Worm (Caenorhabditis elegans) whole organism, L4/young adult: ENCODE measurements around the gene nhr-247.

ENCODE experiments used
- W03F9.2 ChIP-seq: fragments of 150-350 bp; optimal IDR thresholded peaks from 2 replicates; lab custom pipeline; 2014; ENCODE audit warnings: missing biosample characterization, missing genetic modification characterization
- him-1 ChIP-seq: sonication (generic microtip); optimal IDR thresholded peaks from 2 replicates; lab custom pipeline; 2016; ENCODE audit warnings: missing genotype, missing genetic modification reagents, missing genetic modification characterization, missing compliant biosample characterization

- TF ChIP-seq him-1 (tag; lab: Kevin White, UChicago) (no peak), W03F9.2 (tag; lab: Kevin White, UChicago) (no peak)
These were observed 26.3 kb downstream of the nhr-247 start, which contains the start of gene clec-230 for ce11 chrV:15349044-15349443.
